Worm (Caenorhabditis elegans): ENCODE measurements around the gene ZK1236.9.

DNA sequence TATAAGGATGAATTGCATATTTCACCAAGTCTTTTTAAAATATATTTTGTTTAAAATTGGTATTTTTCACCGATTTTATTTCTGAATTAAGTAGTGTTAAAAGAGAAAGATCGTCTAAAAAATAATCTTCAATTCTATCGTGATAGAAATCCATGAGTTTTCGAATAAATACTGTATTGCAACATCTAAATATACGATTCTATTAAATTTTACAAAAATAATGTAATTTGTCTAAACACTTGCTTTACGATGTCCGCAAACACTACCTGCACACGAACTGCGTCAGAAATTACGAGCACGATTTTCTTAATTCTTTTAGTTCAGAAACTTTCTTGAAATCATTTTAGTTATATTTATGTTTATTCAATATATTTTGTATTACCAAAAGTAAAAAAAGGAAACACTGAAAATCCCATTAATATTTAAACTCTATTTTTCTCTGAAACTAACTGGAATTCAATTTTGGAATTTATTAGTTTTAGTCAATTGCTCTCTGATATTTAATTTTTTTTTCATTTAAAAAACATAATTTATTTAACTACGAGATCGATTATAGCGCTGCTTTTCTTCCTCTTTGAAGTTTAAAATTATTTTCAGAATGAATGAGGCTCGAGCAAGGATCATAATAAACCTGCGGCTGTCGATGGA is 14.3 kb upstream of the ZK1236.9 start, which contains the start of gene mrpl-32:
- TF ChIP-seq ceh-91 (GFP tag; IDR thresholded peaks at IDR 0.05) (no peak), nhr-90 (tag; optimal IDR thresholded peaks at IDR 0.05) (no peak), mes-4 (tag; optimal IDR thresholded peaks at IDR 0.05) (no peak), C17E4.6 (GFP tag; IDR thresholded peaks at IDR 0.05) (no peak), hrde-1 (tag; optimal IDR thresholded peaks at IDR 0.05; ENCODE audit: borderline replicate concordance) (no peak), B0035.1 (tag; optimal IDR thresholded peaks at IDR 0.05) (no peak), bed-2 (GFP tag; IDR thresholded peaks at IDR 0.05) (no peak), sea-2 (GFP tag; IDR thresholded peaks at IDR 0.05) (no peak)
